Worm (Caenorhabditis elegans): ENCODE measurements around the gene sec-3.

DNA sequence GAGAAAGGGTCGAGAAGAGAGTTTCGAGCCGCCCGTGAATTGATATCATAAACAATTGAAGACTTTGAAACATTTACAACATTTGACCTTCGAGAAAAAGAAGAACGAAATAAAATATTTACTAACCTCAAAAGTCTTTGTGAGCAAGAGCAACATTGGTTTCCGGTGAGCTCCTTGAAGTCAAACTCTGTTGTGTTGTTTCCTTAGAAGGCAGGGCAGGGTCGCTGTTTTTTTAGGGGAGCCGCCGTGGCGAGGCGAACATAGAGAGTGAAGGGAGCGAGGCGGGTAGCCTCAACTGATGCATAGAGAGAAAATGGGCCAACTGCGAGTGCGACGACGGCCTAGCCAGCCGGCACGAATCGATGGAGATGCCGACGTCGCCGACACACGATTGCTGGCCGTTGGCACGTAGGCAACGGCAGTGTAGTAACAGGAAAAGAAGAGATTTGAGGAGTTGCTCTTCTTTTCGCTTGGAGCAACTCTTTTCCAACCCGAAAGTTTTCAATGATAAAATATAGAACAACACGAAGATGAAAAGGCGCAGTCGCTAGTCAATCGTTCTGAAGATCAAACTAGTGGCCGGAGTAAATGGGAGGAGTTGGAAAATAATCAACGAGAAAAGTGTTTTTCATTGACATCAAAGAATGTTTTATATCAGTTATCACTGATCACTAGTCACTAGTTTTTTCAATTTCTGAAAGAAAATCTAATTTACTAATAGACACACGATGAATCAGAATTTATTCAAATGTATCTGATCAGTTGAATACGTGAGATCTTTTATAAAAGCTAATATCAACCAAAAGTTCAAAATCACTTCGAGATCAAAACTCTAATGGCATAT is 16.6 kb upstream of the sec-3 start, which contains the start of gene mai-1:
- TF ChIP-seq ceh-36 (tag; optimal IDR thresholded peaks at IDR 0.05) (no peak), scrt-1 (GFP tag; IDR thresholded peaks at IDR 0.05) (no peak)
